Fruit fly (Drosophila melanogaster) whole organism, pupa: Measurements from ENCODE around the gene Iru.

Experiments used
- CG13204 ChIP-seq: fragments of 200-800 bp; sonication (Bioruptor generic); optimal IDR thresholded peaks from 2 replicates; lab custom pipeline; 2018; ENCODE audit warnings: missing biosample characterization, mild to moderate bottlenecking, missing genetic modification characterization, moderate library complexity
- CG14655 ChIP-seq: fragments of 200-800 bp; sonication (Bioruptor generic); optimal IDR thresholded peaks from 3 replicates; lab custom pipeline; 2017; ENCODE audit warnings: mild to moderate bottlenecking, missing biosample characterization, missing genetic modification reagents, missing genetic modification characterization
- CG15710 ChIP-seq: fragments of 200-800 bp; sonication (Bioruptor generic); optimal IDR thresholded peaks from 2 replicates; lab custom pipeline; 2018; ENCODE audit warnings: missing biosample characterization, mild to moderate bottlenecking, missing genetic modification characterization, moderate library complexity
- D1 ChIP-seq: fragments of 200-800 bp; sonication (Bioruptor generic); optimal IDR thresholded peaks from 2 replicates; lab custom pipeline; 2018; ENCODE audit warnings: missing biosample characterization, mild to moderate bottlenecking, missing genetic modification characterization, moderate library complexity
- EcR ChIP-seq: fragments of 200-800 bp; sonication (Bioruptor generic); optimal IDR thresholded peaks from 3 replicates; lab custom pipeline; 2019; ENCODE audit warnings: missing biosample characterization, missing genetic modification characterization, mild to moderate bottlenecking, moderate library complexity, missing genetic modification reagents
- Snoo ChIP-seq: fragments of 200-800 bp; sonication (Bioruptor generic); optimal IDR thresholded peaks from 3 replicates; lab custom pipeline; 2017; ENCODE audit warnings: missing biosample characterization, mild to moderate bottlenecking, missing genetic modification characterization, inconsistent platforms
- gl ChIP-seq: fragments of 200-800 bp; sonication (Bioruptor generic); optimal IDR thresholded peaks from 2 replicates; lab custom pipeline; 2018; ENCODE audit warnings: missing biosample characterization, mild to moderate bottlenecking, missing genetic modification characterization

dm6 chr3R:8984141-8984540, 22.1 kb upstream of the Iru start, which contains the start of gene RagA-B:
- TF ChIP-seq CG14655 (no peak), EcR (GFP tag; lab: Kevin White, UChicago) (no peak), gl (tag; lab: Kevin White, UChicago) (no peak), Snoo (tag; lab: Kevin White, UChicago) (no peak), D1 (tag; lab: Kevin White, UChicago) (no peak), CG15710 (tag; lab: Kevin White, UChicago) (no peak), CG13204 (GFP tag; lab: Kevin White, UChicago) (no peak)
